Fruit fly (Drosophila melanogaster): Measurements from ENCODE around the gene kto.

DNA sequence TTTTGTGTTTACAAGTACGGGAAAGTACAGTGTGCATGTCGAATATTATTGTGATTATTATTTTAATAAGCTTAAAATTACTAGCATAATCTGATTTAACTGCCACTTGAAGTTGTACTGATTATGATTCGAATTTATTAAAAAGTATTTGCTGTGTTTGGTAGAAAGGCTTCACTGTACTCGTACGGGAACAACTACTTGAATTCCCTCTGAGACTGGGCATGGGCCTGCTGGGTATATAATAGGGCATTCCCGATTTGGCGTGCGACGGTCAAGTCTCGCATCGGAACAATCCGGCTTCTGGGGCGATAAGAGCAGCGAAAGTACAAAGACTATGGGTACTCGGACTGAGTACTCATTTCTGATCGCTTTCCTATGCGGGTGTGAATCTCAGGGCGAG, 33.3 kb downstream of the kto start:
- TF ChIP-seq CG7271 (tag; optimal IDR thresholded peaks at IDR 0.05) (no peak), CG8089 (GFP tag; optimal IDR thresholded peaks at IDR 0.05) (no peak), Hr39 (optimal IDR thresholded peaks at IDR 0.05) (no peak), Mad (GFP tag; optimal IDR thresholded peaks at IDR 0.05) (no peak), CG10543 (GFP tag; optimal IDR thresholded peaks at IDR 0.05) (no peak), CG12744 (GFP tag; optimal IDR thresholded peaks at IDR 0.05) (no peak), CG17829 (tag; optimal IDR thresholded peaks at IDR 0.05) (no peak)

All from whole organism, embryonic.